Worm (Caenorhabditis elegans) whole organism, late embryonic: ENCODE results near the gene gnrr-5.

Source experiments
- C08G9.2 ChIP-seq: sonication (generic microtip); optimal IDR thresholded peaks from 2 replicates; lab custom pipeline; 2016; ENCODE audit warnings: mild to moderate bottlenecking, missing genetic modification characterization, moderate library complexity, missing compliant biosample characterization
- K09A11.1 ChIP-seq: sonication (generic microtip); optimal IDR thresholded peaks from 2 replicates; lab custom pipeline; 2017; ENCODE audit warnings: antibody characterized with exemption, mild to moderate bottlenecking, missing genetic modification characterization, missing compliant biosample characterization; ENCODE audit not compliant: insufficient read depth
- ahr-1 ChIP-seq: sonication (generic microtip); optimal IDR thresholded peaks from 2 replicates; lab custom pipeline; 2016; ENCODE audit warnings: missing genetic modification characterization, missing compliant biosample characterization
- ama-1 ChIP-seq: fragments of 150-350 bp; optimal IDR thresholded peaks from 2 replicates; lab custom pipeline; 2014
- ceh-18 ChIP-seq: sonication (generic microtip); optimal IDR thresholded peaks from 2 replicates; lab custom pipeline; 2016; ENCODE audit warnings: missing genetic modification characterization, missing compliant biosample characterization
- ceh-19 ChIP-seq: fragments of 200-800 bp; sonication (Bioruptor generic); optimal IDR thresholded peaks from 2 replicates; lab custom pipeline; 2018; ENCODE audit warnings: mild to moderate bottlenecking, missing genetic modification characterization, missing compliant biosample characterization
- ceh-2 ChIP-seq: sonication (generic microtip); optimal IDR thresholded peaks from 2 replicates; lab custom pipeline; 2016; ENCODE audit warnings: missing genotype, missing genetic modification characterization, missing compliant biosample characterization
- ceh-22 ChIP-seq: sonication (generic microtip); optimal IDR thresholded peaks from 2 replicates; lab custom pipeline; 2017; ENCODE audit warnings: missing biosample characterization, missing genetic modification characterization
- ceh-31 ChIP-seq: sonication (generic microtip); optimal IDR thresholded peaks from 2 replicates; lab custom pipeline; 2016; ENCODE audit warnings: missing genetic modification characterization, missing compliant biosample characterization
- ceh-45 ChIP-seq: fragments of 200-800 bp; sonication (Bioruptor generic); IDR thresholded peaks from 2 replicates; pipeline ENCODE4 v1.3.6; 2022; ENCODE audit warnings: missing genetic modification reagents, missing genetic modification characterization, missing compliant biosample characterization
- ceh-9 ChIP-seq: sonication (generic microtip); optimal IDR thresholded peaks from 2 replicates; lab custom pipeline; 2016; ENCODE audit warnings: mild to moderate bottlenecking, missing genetic modification characterization, inconsistent platforms, missing compliant biosample characterization
- che-1 ChIP-seq: sonication (generic microtip); optimal IDR thresholded peaks from 2 replicates; lab custom pipeline; 2016; ENCODE audit warnings: mild to moderate bottlenecking, missing genetic modification characterization, missing compliant biosample characterization
- dve-1 ChIP-seq: sonication (generic microtip); optimal IDR thresholded peaks from 2 replicates; lab custom pipeline; 2017; ENCODE audit warnings: antibody characterized with exemption, mild to moderate bottlenecking, missing genetic modification characterization, missing compliant biosample characterization
- elt-2 ChIP-seq: sonication (generic microtip); optimal IDR thresholded peaks from 2 replicates; lab custom pipeline; 2016; ENCODE audit warnings: missing genetic modification reagents, missing genetic modification characterization, missing compliant biosample characterization
- fkh-6 ChIP-seq: sonication (generic microtip); optimal IDR thresholded peaks from 2 replicates; lab custom pipeline; 2016; ENCODE audit warnings: missing genetic modification characterization, missing compliant biosample characterization
- gmeb-2 ChIP-seq: sonication (generic microtip); optimal IDR thresholded peaks from 2 replicates; lab custom pipeline; 2016; ENCODE audit warnings: missing genetic modification characterization, inconsistent platforms, missing compliant biosample characterization
- hlh-13 ChIP-seq: fragments of 200-800 bp; sonication (Bioruptor generic); optimal IDR thresholded peaks from 2 replicates; lab custom pipeline; 2018; ENCODE audit warnings: mild to moderate bottlenecking, missing genetic modification characterization, missing compliant biosample characterization
- hlh-30 ChIP-seq: sonication (generic microtip); optimal IDR thresholded peaks from 2 replicates; lab custom pipeline; 2017; ENCODE audit warnings: antibody characterized with exemption, missing genetic modification characterization, missing compliant biosample characterization; ENCODE audit not compliant: insufficient read depth
- hlh-6 ChIP-seq: sonication (generic microtip); optimal IDR thresholded peaks from 2 replicates; lab custom pipeline; 2016; ENCODE audit warnings: missing genotype, missing genetic modification characterization, missing compliant biosample characterization
- lim-6 ChIP-seq: sonication (generic microtip); optimal IDR thresholded peaks from 2 replicates; lab custom pipeline; 2016; ENCODE audit warnings: missing genetic modification characterization, missing compliant biosample characterization
- lin-11 ChIP-seq: fragments of 200-800 bp; sonication (Bioruptor generic); optimal IDR thresholded peaks from 2 replicates; lab custom pipeline; 2018; ENCODE audit warnings: mild to moderate bottlenecking, missing genetic modification characterization, missing compliant biosample characterization
- madf-2 ChIP-seq: sonication (generic microtip); optimal IDR thresholded peaks from 2 replicates; lab custom pipeline; 2017; ENCODE audit warnings: missing genetic modification characterization, missing compliant biosample characterization
- mec-3 ChIP-seq: sonication (generic microtip); optimal IDR thresholded peaks from 2 replicates; lab custom pipeline; 2016; ENCODE audit warnings: borderline replicate concordance, missing genetic modification characterization, missing compliant biosample characterization
- npax-4 ChIP-seq: sonication (generic microtip); optimal IDR thresholded peaks from 2 replicates; lab custom pipeline; 2016; ENCODE audit warnings: missing genetic modification characterization, missing compliant biosample characterization
- pat-9 ChIP-seq: fragments of 200-800 bp; sonication (Bioruptor generic); optimal IDR thresholded peaks from 2 replicates; lab custom pipeline; 2018; ENCODE audit warnings: mild to moderate bottlenecking, missing genetic modification characterization, moderate library complexity, missing compliant biosample characterization
- pha-2 ChIP-seq: sonication (generic microtip); optimal IDR thresholded peaks from 2 replicates; lab custom pipeline; 2017; ENCODE audit warnings: mild to moderate bottlenecking, missing genetic modification characterization, missing compliant biosample characterization
- pha-4 ChIP-seq: fragments of 150-350 bp; optimal IDR thresholded peaks from 2 replicates; lab custom pipeline; 2018; ENCODE audit warnings: missing biosample characterization, missing genetic modification reagents, missing genetic modification characterization
- pqm-1 ChIP-seq: sonication (generic microtip); optimal IDR thresholded peaks from 2 replicates; lab custom pipeline; 2016; ENCODE audit warnings: missing genetic modification characterization, missing compliant biosample characterization
- pros-1 ChIP-seq: fragments of 150-350 bp; optimal IDR thresholded peaks from 2 replicates; lab custom pipeline; 2014; ENCODE audit warnings: missing biosample characterization, missing genetic modification reagents, missing genetic modification characterization
- rnt-1 ChIP-seq: sonication (generic microtip); optimal IDR thresholded peaks from 2 replicates; lab custom pipeline; 2016; ENCODE audit warnings: missing genetic modification characterization, missing compliant biosample characterization
- sdc-2 ChIP-seq: sonication (generic microtip); optimal IDR thresholded peaks from 2 replicates; lab custom pipeline; 2016; ENCODE audit warnings: missing genotype, missing genetic modification characterization, missing compliant biosample characterization
- sox-4 ChIP-seq: sonication (generic microtip); optimal IDR thresholded peaks from 2 replicates; lab custom pipeline; 2017; ENCODE audit warnings: mild to moderate bottlenecking, missing genetic modification characterization, inconsistent platforms, missing compliant biosample characterization
- tbx-2 ChIP-seq: sonication (generic microtip); optimal IDR thresholded peaks from 2 replicates; lab custom pipeline; 2016; ENCODE audit warnings: missing genetic modification characterization, missing compliant biosample characterization
- ttx-3 ChIP-seq: sonication (generic microtip); optimal IDR thresholded peaks from 2 replicates; lab custom pipeline; 2016; ENCODE audit warnings: missing genetic modification reagents, missing genetic modification characterization, missing compliant biosample characterization
- unc-3 ChIP-seq, 2 experiments: fragments of 200-800 bp in 1 of 2; sonication (Bioruptor generic) in 1 of 2; sonication (generic microtip) in 1 of 2; conservative IDR thresholded peaks in 1 of 2; optimal IDR thresholded peaks in 1 of 2; 2 replicates each; pipeline versions ENCODE4 v1.3.6 to Lab custom; 2016 to 2022; ENCODE audit warnings: missing compliant biosample characterization in 2 of 2, missing genetic modification characterization in 2 of 2, missing genetic modification reagents in 1 of 2
- unc-55 ChIP-seq: sonication (generic microtip); optimal IDR thresholded peaks from 2 replicates; lab custom pipeline; 2017; ENCODE audit warnings: missing biosample characterization, missing genetic modification reagents, missing genetic modification characterization
- zip-5 ChIP-seq: sonication (generic microtip); optimal IDR thresholded peaks from 2 replicates; lab custom pipeline; 2016; ENCODE audit warnings: missing genetic modification characterization, missing compliant biosample characterization
- ztf-16 ChIP-seq: sonication (generic microtip); optimal IDR thresholded peaks from 2 replicates; lab custom pipeline; 2017; ENCODE audit warnings: missing genetic modification characterization, missing compliant biosample characterization

Gene gnrr-5

DNA sequence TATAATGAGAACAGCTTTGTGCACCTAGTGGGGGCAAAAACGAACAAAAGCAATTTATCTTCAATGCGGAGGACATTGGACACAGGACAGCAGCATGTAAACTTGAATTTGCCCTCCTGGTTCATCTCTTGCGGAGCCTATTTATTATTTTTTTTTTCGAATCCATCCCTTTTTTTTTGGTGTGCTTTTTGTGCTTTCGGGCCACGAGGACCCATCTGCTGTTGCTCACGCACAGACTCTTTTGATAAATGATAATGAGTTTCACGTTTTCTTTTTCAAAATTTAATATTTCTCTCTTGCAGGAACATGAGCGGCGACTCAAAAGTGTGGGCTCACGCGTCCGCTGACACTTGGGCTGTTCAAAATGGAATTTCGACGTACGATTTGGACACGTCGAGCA, 42.6 kb upstream of the gnrr-5 start, which contains the start of gene unc-62:
Gene unc-62, plus strand, starts transcription at position 301 of the 400 bp plus-strand sequence.
- TF ChIP-seq C08G9.2 (tag; lab: Kevin White, UChicago), result no peak
- TF ChIP-seq ama-1 (lab: Kevin White, UChicago), result no peak
- no peak for TF ChIP-seq ceh-2 (tag; lab: Kevin White, UChicago)
- TF ChIP-seq sdc-2 (tag; lab: Kevin White, UChicago), result no peak
- no peak for TF ChIP-seq tbx-2 (tag; lab: Kevin White, UChicago)
- no peak for TF ChIP-seq sox-4 (tag; lab: Kevin White, UChicago)
- TF ChIP-seq hlh-6 (tag; lab: Kevin White, UChicago), result no peak
- TF ChIP-seq, all 69 proteins: peak for 0

DNA sequence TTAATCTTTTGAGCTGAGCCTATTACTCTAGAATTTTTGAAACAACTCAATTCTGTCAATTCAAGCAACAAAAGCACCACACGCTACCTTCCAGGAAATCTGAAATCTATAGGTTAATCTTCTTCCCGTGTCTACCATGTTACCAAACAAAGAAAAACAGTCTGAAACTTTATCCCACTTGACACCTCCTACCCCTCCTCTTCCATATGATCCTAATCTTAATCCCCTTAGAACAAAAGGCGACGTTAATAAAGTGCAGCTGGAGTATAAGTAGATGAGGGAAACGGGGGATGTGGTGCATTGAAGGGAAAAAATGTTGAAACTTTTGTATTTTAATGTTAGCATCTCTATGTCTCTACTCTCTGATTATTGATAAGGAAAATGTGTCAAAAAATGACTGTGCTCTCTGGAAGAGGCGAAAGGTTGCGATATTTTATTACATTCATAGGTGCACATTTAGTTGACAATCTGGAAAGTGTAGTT, 41.6 kb upstream of the gnrr-5 start:
- no peak for TF ChIP-seq pqm-1 (tag; lab: Kevin White, UChicago)
- no peak for TF ChIP-seq unc-3 (GFP tag; conservative IDR thresholded peaks at IDR 0.05; lab: Robert Waterston, UW)
- TF ChIP-seq unc-3 (tag; optimal IDR thresholded peaks at IDR 0.05; lab: Kevin White, UChicago), result no peak
- TF ChIP-seq fkh-6, result no peak
- TF ChIP-seq mec-3 (tag; lab: Kevin White, UChicago), result no peak
- no peak for TF ChIP-seq lim-6
- TF ChIP-seq elt-2 (tag; lab: Kevin White, UChicago), result no peak
- TF ChIP-seq ceh-18 (tag; lab: Kevin White, UChicago), result no peak
- TF ChIP-seq dve-1 (tag; lab: Kevin White, UChicago), result no peak
- TF ChIP-seq pha-4 (tag; lab: Kevin White, UChicago), result no peak
- TF ChIP-seq sox-4 (tag; lab: Kevin White, UChicago), result no peak
- no peak for TF ChIP-seq gmeb-2 (tag; lab: Kevin White, UChicago)
- no peak for TF ChIP-seq ahr-1 (tag; lab: Kevin White, UChicago)

ce11 chrV:4495114-4495819, 40.7 kb upstream of the gnrr-5 start:
- no peak for TF ChIP-seq ceh-9 (tag; lab: Kevin White, UChicago)
- TF ChIP-seq unc-55 (GFP tag; lab: Kevin White, UChicago), result peak; percentile 90
- peak; percentile 51 for TF ChIP-seq che-1 (tag; lab: Kevin White, UChicago)

DNA sequence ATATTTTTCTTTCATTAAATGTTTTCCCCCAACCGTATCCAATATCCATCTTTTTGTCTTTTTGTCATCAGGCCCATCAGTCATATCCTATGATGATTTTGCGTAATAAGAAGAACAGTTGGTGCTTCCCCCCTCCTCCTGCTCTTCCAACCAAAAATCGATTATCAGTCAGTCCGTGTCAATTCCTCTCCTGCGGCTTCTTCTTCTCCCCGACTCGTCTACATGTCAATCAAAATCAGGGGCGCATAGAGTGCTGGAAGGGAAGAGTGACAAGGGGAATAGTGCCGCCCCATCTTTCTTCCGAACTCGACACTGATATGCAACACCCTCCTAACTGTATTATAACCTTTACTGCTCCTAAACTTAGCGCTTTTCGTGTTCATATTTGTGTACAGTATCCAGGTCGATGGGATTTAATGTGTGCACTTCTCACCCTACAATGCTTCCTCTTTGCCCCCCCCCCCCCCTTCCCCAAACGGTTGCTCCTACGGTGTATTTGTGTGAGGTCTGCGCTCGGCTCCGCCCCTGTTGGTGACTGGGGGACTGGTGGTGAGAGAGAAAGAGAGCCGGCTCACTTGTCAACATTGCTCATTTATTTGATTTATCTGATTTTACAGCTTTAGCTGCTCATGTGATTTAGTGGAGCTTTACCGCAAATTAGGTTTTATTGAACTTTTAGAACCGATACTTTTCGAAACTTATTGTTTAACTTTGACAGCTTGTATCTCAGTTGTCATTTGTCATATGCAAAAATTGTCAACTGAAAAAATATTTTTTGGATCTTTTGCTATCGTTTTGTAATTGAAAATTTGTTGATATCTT, 37.0 kb upstream of the gnrr-5 start:
- TF ChIP-seq K09A11.1 (tag; lab: Kevin White, UChicago), result no peak
- no peak for TF ChIP-seq lin-11 (tag; lab: Kevin White, UChicago)
- TF ChIP-seq hlh-13 (GFP tag; lab: Kevin White, UChicago), result peak; percentile 1
- TF ChIP-seq lim-6, result no peak
- TF ChIP-seq elt-2 (tag; lab: Kevin White, UChicago), result no peak
- no peak for TF ChIP-seq ztf-16 (tag; lab: Kevin White, UChicago)
- peak; percentile 31 for TF ChIP-seq ceh-18 (tag; lab: Kevin White, UChicago)
- no peak for TF ChIP-seq zip-5
- peak; percentile 20 for TF ChIP-seq ceh-31 (tag; lab: Kevin White, UChicago)
- no peak for TF ChIP-seq ceh-22 (tag; lab: Kevin White, UChicago)
- TF ChIP-seq sox-4 (tag; lab: Kevin White, UChicago), result no peak
- TF ChIP-seq npax-4, result no peak
- TF ChIP-seq unc-55 (GFP tag; lab: Kevin White, UChicago), result peak; percentile 100
- no peak for TF ChIP-seq ceh-19 (GFP tag; lab: Kevin White, UChicago)
- TF ChIP-seq ceh-45 (GFP tag; lab: Robert Waterston, UW), result no peak
- no peak for TF ChIP-seq pros-1 (tag; lab: Kevin White, UChicago)
- TF ChIP-seq gmeb-2 (tag; lab: Kevin White, UChicago), result no peak
- TF ChIP-seq hlh-30 (tag; lab: Kevin White, UChicago), result peak; percentile 1
- TF ChIP-seq pha-2, result peak; percentile 15
- no peak for TF ChIP-seq ttx-3
- no peak for TF ChIP-seq ama-1 (lab: Kevin White, UChicago)
- no peak for TF ChIP-seq madf-2 (tag; lab: Kevin White, UChicago)
- TF ChIP-seq tbx-2 (tag; lab: Kevin White, UChicago), result no peak
- TF ChIP-seq pat-9 (tag; lab: Kevin White, UChicago), result peak; percentile 4
- TF ChIP-seq rnt-1 (tag; lab: Kevin White, UChicago), result peak; percentile 62
